Worm (Caenorhabditis elegans) whole organism, late embryonic: ENCODE data around the gene Y51H7C.41.

Experiments used
- K02D7.2 ChIP-seq: sonication (generic microtip); optimal IDR thresholded peaks from 2 replicates; lab custom pipeline; 2017; ENCODE audit warnings: mild to moderate bottlenecking, missing genetic modification characterization, missing compliant biosample characterization
- T23F11.4 ChIP-seq: fragments of 200-800 bp; sonication (Bioruptor generic); optimal IDR thresholded peaks from 2 replicates; lab custom pipeline; 2018; ENCODE audit warnings: mild to moderate bottlenecking, missing genetic modification characterization, missing compliant biosample characterization
- ceh-18 ChIP-seq: sonication (generic microtip); optimal IDR thresholded peaks from 2 replicates; lab custom pipeline; 2016; ENCODE audit warnings: missing genetic modification characterization, missing compliant biosample characterization
- ceh-19 ChIP-seq: fragments of 200-800 bp; sonication (Bioruptor generic); optimal IDR thresholded peaks from 2 replicates; lab custom pipeline; 2018; ENCODE audit warnings: mild to moderate bottlenecking, missing genetic modification characterization, missing compliant biosample characterization
- ceh-31 ChIP-seq: sonication (generic microtip); optimal IDR thresholded peaks from 2 replicates; lab custom pipeline; 2016; ENCODE audit warnings: missing genetic modification characterization, missing compliant biosample characterization
- ceh-34 ChIP-seq: sonication (generic microtip); optimal IDR thresholded peaks from 2 replicates; lab custom pipeline; 2016; ENCODE audit warnings: mild to moderate bottlenecking, missing genetic modification characterization, missing compliant biosample characterization
- ceh-45 ChIP-seq: fragments of 200-800 bp; sonication (Bioruptor generic); IDR thresholded peaks from 2 replicates; pipeline ENCODE4 v1.3.6; 2022; ENCODE audit warnings: missing genetic modification reagents, missing genetic modification characterization, missing compliant biosample characterization
- ceh-6 ChIP-seq: fragments of 200-800 bp; sonication (Bioruptor generic); optimal IDR thresholded peaks from 2 replicates; lab custom pipeline; 2018; ENCODE audit warnings: mild to moderate bottlenecking, missing genetic modification characterization, missing compliant biosample characterization
- dmd-4 ChIP-seq: sonication (generic microtip); optimal IDR thresholded peaks from 2 replicates; lab custom pipeline; 2016; ENCODE audit warnings: borderline replicate concordance, missing genetic modification characterization, missing compliant biosample characterization
- dve-1 ChIP-seq: sonication (generic microtip); optimal IDR thresholded peaks from 2 replicates; lab custom pipeline; 2017; ENCODE audit warnings: antibody characterized with exemption, mild to moderate bottlenecking, missing genetic modification characterization, missing compliant biosample characterization
- elt-4 ChIP-seq: sonication (generic microtip); optimal IDR thresholded peaks from 2 replicates; lab custom pipeline; 2016; ENCODE audit warnings: missing genetic modification characterization, missing compliant biosample characterization
- ets-4 ChIP-seq: sonication (generic microtip); optimal IDR thresholded peaks from 2 replicates; lab custom pipeline; 2016; ENCODE audit warnings: missing genetic modification characterization, missing compliant biosample characterization
- fkh-6 ChIP-seq: sonication (generic microtip); optimal IDR thresholded peaks from 2 replicates; lab custom pipeline; 2016; ENCODE audit warnings: missing genetic modification characterization, missing compliant biosample characterization
- hlh-30 ChIP-seq: sonication (generic microtip); optimal IDR thresholded peaks from 2 replicates; lab custom pipeline; 2017; ENCODE audit warnings: antibody characterized with exemption, missing genetic modification characterization, missing compliant biosample characterization; ENCODE audit not compliant: insufficient read depth
- hlh-6 ChIP-seq: sonication (generic microtip); optimal IDR thresholded peaks from 2 replicates; lab custom pipeline; 2016; ENCODE audit warnings: missing genotype, missing genetic modification characterization, missing compliant biosample characterization
- lim-6 ChIP-seq: sonication (generic microtip); optimal IDR thresholded peaks from 2 replicates; lab custom pipeline; 2016; ENCODE audit warnings: missing genetic modification characterization, missing compliant biosample characterization
- lin-11 ChIP-seq: fragments of 200-800 bp; sonication (Bioruptor generic); optimal IDR thresholded peaks from 2 replicates; lab custom pipeline; 2018; ENCODE audit warnings: mild to moderate bottlenecking, missing genetic modification characterization, missing compliant biosample characterization
- madf-2 ChIP-seq: sonication (generic microtip); optimal IDR thresholded peaks from 2 replicates; lab custom pipeline; 2017; ENCODE audit warnings: missing genetic modification characterization, missing compliant biosample characterization
- nfya-1 ChIP-seq: sonication (generic microtip); optimal IDR thresholded peaks from 2 replicates; lab custom pipeline; 2017; ENCODE audit warnings: missing genetic modification characterization, mild to moderate bottlenecking, missing compliant biosample characterization, antibody characterized with exemption, moderate library complexity
- nhr-11 ChIP-seq: fragments of 150-350 bp; optimal IDR thresholded peaks from 2 replicates; lab custom pipeline; 2014; ENCODE audit warnings: missing biosample characterization, missing genetic modification characterization
- nhr-232 ChIP-seq: sonication (generic microtip); optimal IDR thresholded peaks from 2 replicates; lab custom pipeline; 2016; ENCODE audit warnings: missing genetic modification characterization, missing compliant biosample characterization
- odd-2 ChIP-seq: sonication (generic microtip); optimal IDR thresholded peaks from 2 replicates; lab custom pipeline; 2017; ENCODE audit warnings: antibody characterized with exemption, mild to moderate bottlenecking, missing genetic modification characterization, missing compliant biosample characterization
- pag-3 ChIP-seq: sonication (generic microtip); optimal IDR thresholded peaks from 2 replicates; lab custom pipeline; 2016; ENCODE audit warnings: missing compliant biosample characterization, missing genetic modification characterization, borderline replicate concordance
- pha-4 ChIP-seq: fragments of 150-350 bp; optimal IDR thresholded peaks from 2 replicates; lab custom pipeline; 2018; ENCODE audit warnings: missing biosample characterization, missing genetic modification reagents, missing genetic modification characterization
- rnt-1 ChIP-seq: sonication (generic microtip); optimal IDR thresholded peaks from 2 replicates; lab custom pipeline; 2016; ENCODE audit warnings: missing genetic modification characterization, missing compliant biosample characterization
- sdc-2 ChIP-seq: sonication (generic microtip); optimal IDR thresholded peaks from 2 replicates; lab custom pipeline; 2016; ENCODE audit warnings: missing genotype, missing genetic modification characterization, missing compliant biosample characterization
- syd-9 ChIP-seq: sonication (generic microtip); optimal IDR thresholded peaks from 2 replicates; lab custom pipeline; 2016; ENCODE audit warnings: mild to moderate bottlenecking, missing genetic modification characterization, moderate library complexity, missing compliant biosample characterization
- tbx-2 ChIP-seq: sonication (generic microtip); optimal IDR thresholded peaks from 2 replicates; lab custom pipeline; 2016; ENCODE audit warnings: missing genetic modification characterization, missing compliant biosample characterization
- ttx-3 ChIP-seq: sonication (generic microtip); optimal IDR thresholded peaks from 2 replicates; lab custom pipeline; 2016; ENCODE audit warnings: missing genetic modification reagents, missing genetic modification characterization, missing compliant biosample characterization
- unc-3 ChIP-seq, 2 experiments: fragments of 200-800 bp in 1 of 2; sonication (Bioruptor generic) in 1 of 2; sonication (generic microtip) in 1 of 2; conservative IDR thresholded peaks in 1 of 2; optimal IDR thresholded peaks in 1 of 2; 2 replicates each; pipeline versions ENCODE4 v1.3.6 to Lab custom; 2016 to 2022; ENCODE audit warnings: missing compliant biosample characterization in 2 of 2, missing genetic modification characterization in 2 of 2, missing genetic modification reagents in 1 of 2
- unc-86 ChIP-seq: sonication (generic microtip); optimal IDR thresholded peaks from 2 replicates; lab custom pipeline; 2016; ENCODE audit warnings: missing genetic modification characterization, missing compliant biosample characterization

Y51H7C.41 gene

ce11 chrII:1371533-1371932 lies 31.6 kb upstream of the Y51H7C.41 start:
- TF ChIP-seq tbx-2 (tag; lab: Kevin White, UChicago) (no peak), T23F11.4 (GFP tag; lab: Kevin White, UChicago) (no peak), sdc-2 (no peak), unc-86 (no peak), ceh-19 (GFP tag; lab: Kevin White, UChicago) (no peak), hlh-30 (tag; lab: Kevin White, UChicago) (no peak), madf-2 (tag; lab: Kevin White, UChicago) (no peak), fkh-6 (tag; lab: Kevin White, UChicago) (no peak), ceh-31 (no peak), hlh-6 (tag; lab: Kevin White, UChicago) (no peak), nhr-11 (tag; lab: Kevin White, UChicago) (no peak)

ce11 chrII:1372138-1372537 lies 31.0 kb upstream of the Y51H7C.41 start:
- TF ChIP-seq ceh-6 (no peak), lin-11 (tag; lab: Kevin White, UChicago) (no peak), T23F11.4 (GFP tag; lab: Kevin White, UChicago) (no peak), nfya-1 (tag; lab: Kevin White, UChicago) (peak; percentile 52)

ce11 chrII:1372966-1373365 lies 30.2 kb upstream of the Y51H7C.41 start:
- TF ChIP-seq unc-3 (GFP tag; conservative IDR thresholded peaks at IDR 0.05; lab: Robert Waterston, UW) (no peak), unc-3 (tag; optimal IDR thresholded peaks at IDR 0.05; lab: Kevin White, UChicago) (no peak), nfya-1 (tag; lab: Kevin White, UChicago) (peak; percentile 80)

- TF ChIP-seq ceh-45 (GFP tag; lab: Robert Waterston, UW) (no peak), nfya-1 (tag; lab: Kevin White, UChicago) (peak; percentile 76)
These were observed 28.6 kb upstream of the Y51H7C.41 start for ce11 chrII:1374486-1374885.

ce11 chrII:1374889-1375288 lies 28.2 kb upstream of the Y51H7C.41 start, which contains the start of gene rog-1:
Gene rog-1 (minus strand): TSS chrII:1374989.
- TF ChIP-seq unc-86 (no peak), tbx-2 (tag; lab: Kevin White, UChicago) (no peak), rnt-1 (no peak), pha-4 (tag; lab: Kevin White, UChicago) (no peak), ceh-34 (tag; lab: Kevin White, UChicago) (no peak), K02D7.2 (tag; lab: Kevin White, UChicago) (no peak), odd-2 (tag; lab: Kevin White, UChicago) (no peak), ttx-3 (no peak), sdc-2 (no peak), dve-1 (tag; lab: Kevin White, UChicago) (no peak), nhr-232 (tag; lab: Kevin White, UChicago) (no peak)

ce11 chrII:1375627-1376026 lies 27.5 kb upstream of the Y51H7C.41 start:
- peak; percentile 42 for TF ChIP-seq ceh-18 (tag; lab: Kevin White, UChicago)
- TF ChIP-seq syd-9: no peak
- TF ChIP-seq, all 69 proteins: peak for 1

ce11 chrII:1376795-1377194 lies 26.3 kb upstream of the Y51H7C.41 start:
- TF ChIP-seq lim-6 (tag; lab: Kevin White, UChicago) (no peak), dmd-4 (tag; lab: Kevin White, UChicago) (no peak), ets-4 (tag; lab: Kevin White, UChicago) (no peak), pag-3 (no peak), elt-4 (tag; lab: Kevin White, UChicago) (no peak)
